Fruit fly (Drosophila melanogaster) whole organism, embryonic: Measurements from ENCODE around the gene Seipin.

Experiments used
- BEAF-32 ChIP-seq: fragments of 200-800 bp; sonication (Bioruptor generic); optimal IDR thresholded peaks from 3 replicates; lab custom pipeline; 2017; ENCODE audit warnings: missing biosample characterization, missing genetic modification characterization, mild to moderate bottlenecking, moderate library complexity, missing genetic modification reagents
- CG10267 ChIP-seq: fragments of 200-800 bp; sonication (Bioruptor generic); optimal IDR thresholded peaks from 2 replicates; lab custom pipeline; 2018; ENCODE audit warnings: missing biosample characterization, mild to moderate bottlenecking, missing genetic modification characterization, moderate library complexity
- CG12236 ChIP-seq: fragments of 200-800 bp; sonication (Bioruptor generic); optimal IDR thresholded peaks from 2 replicates; lab custom pipeline; 2016; ENCODE audit warnings: missing biosample characterization, missing genetic modification characterization
- CG13287 ChIP-seq: fragments of 200-800 bp; sonication (Bioruptor generic); IDR thresholded peaks from 2 replicates; pipeline ENCODE4 v1.3.6; 2022; ENCODE audit warnings: missing biosample characterization, missing genetic modification characterization; ENCODE audit not compliant: partially characterized antibody
- CG14710 ChIP-seq: fragments of 200-800 bp; sonication (Bioruptor generic); optimal IDR thresholded peaks from 3 replicates; lab custom pipeline; 2019; ENCODE audit warnings: missing biosample characterization, mild to moderate bottlenecking, missing genetic modification characterization, moderate library complexity
- CG1602 ChIP-seq: fragments of 200-800 bp; sonication (Bioruptor generic); optimal IDR thresholded peaks from 3 replicates; lab custom pipeline; 2016; ENCODE audit warnings: missing biosample characterization, missing genetic modification characterization
- CG17385 ChIP-seq: fragments of 200-800 bp; sonication (Bioruptor generic); optimal IDR thresholded peaks from 3 replicates; lab custom pipeline; 2018; ENCODE audit warnings: missing biosample characterization, mild to moderate bottlenecking, missing genetic modification characterization
- CG1832 ChIP-seq: fragments of 200-800 bp; sonication (Bioruptor generic); optimal IDR thresholded peaks from 2 replicates; lab custom pipeline; 2017; ENCODE audit warnings: missing biosample characterization, mild to moderate bottlenecking, missing genetic modification characterization, inconsistent platforms
- CG18476 ChIP-seq: fragments of 200-800 bp; sonication (Bioruptor generic); optimal IDR thresholded peaks from 2 replicates; lab custom pipeline; 2016; ENCODE audit warnings: missing biosample characterization, mild to moderate bottlenecking, missing genetic modification characterization
- CG18599 ChIP-seq: fragments of 200-800 bp; sonication (Bioruptor generic); optimal IDR thresholded peaks from 3 replicates; lab custom pipeline; 2017; ENCODE audit warnings: missing biosample characterization, missing genetic modification characterization, mild to moderate bottlenecking, moderate library complexity, missing genetic modification reagents
- CG2116 ChIP-seq: fragments of 200-800 bp; sonication (Bioruptor generic); optimal IDR thresholded peaks from 3 replicates; lab custom pipeline; 2018; ENCODE audit warnings: missing biosample characterization, mild to moderate bottlenecking, missing genetic modification characterization
- CG32772 ChIP-seq: fragments of 200-800 bp; sonication (Bioruptor generic); IDR thresholded peaks from 2 replicates; pipeline ENCODE4 v1.3.6; 2022; ENCODE audit warnings: missing biosample characterization, missing genetic modification characterization
- CG34224 ChIP-seq: fragments of 200-800 bp; sonication (Bioruptor generic); IDR thresholded peaks from 3 replicates; pipeline ENCODE4 v1.3.6; 2022; ENCODE audit warnings: missing biosample characterization, missing genetic modification characterization; ENCODE audit not compliant: partially characterized antibody
- CG3726 ChIP-seq: fragments of 200-800 bp; sonication (Bioruptor generic); IDR thresholded peaks from 3 replicates; pipeline ENCODE4, ENCODE4 v1.3.6; 2022; ENCODE audit warnings: missing biosample characterization, missing genetic modification characterization
- CG3838 ChIP-seq: fragments of 200-800 bp; sonication (Bioruptor generic); optimal IDR thresholded peaks from 3 replicates; lab custom pipeline; 2016; ENCODE audit warnings: missing biosample characterization, missing genetic modification characterization
- CG4328 ChIP-seq: fragments of 200-800 bp; sonication (Bioruptor generic); optimal IDR thresholded peaks from 3 replicates; lab custom pipeline; 2017; ENCODE audit warnings: missing biosample characterization, missing genetic modification reagents, missing genetic modification characterization
- CG4707 ChIP-seq: fragments of 200-800 bp; sonication (Bioruptor generic); optimal IDR thresholded peaks from 2 replicates; lab custom pipeline; 2018; ENCODE audit warnings: missing biosample characterization, mild to moderate bottlenecking, missing genetic modification characterization, moderate library complexity
- Doc2 ChIP-seq: fragments of 200-800 bp; sonication (Bioruptor generic); IDR thresholded peaks from 2 replicates; pipeline ENCODE4 v1.3.6; 2022; ENCODE audit warnings: missing biosample characterization, missing genetic modification characterization
- Doc3 ChIP-seq: fragments of 200-800 bp; sonication (Bioruptor generic); IDR thresholded peaks from 3 replicates; pipeline ENCODE4 v1.3.6; 2022; ENCODE audit warnings: missing biosample characterization, missing genetic modification characterization; ENCODE audit not compliant: partially characterized antibody
- HLHmδ ChIP-seq: fragments of 200-800 bp; sonication (Bioruptor generic); optimal IDR thresholded peaks from 2 replicates; lab custom pipeline; 2018; ENCODE audit warnings: missing biosample characterization, mild to moderate bottlenecking, missing genetic modification characterization, moderate library complexity
- Med ChIP-seq: fragments of 200-800 bp; sonication (Bioruptor generic); peaks from one replicate; lab custom pipeline; 2016; ENCODE audit warnings: missing biosample characterization, missing genetic modification characterization, mild to moderate bottlenecking, inconsistent platforms, moderate library complexity
- Poxn ChIP-seq: fragments of 200-800 bp; sonication (Bioruptor generic); IDR thresholded peaks from 2 replicates; pipeline ENCODE4 v1.3.6; 2022; ENCODE audit warnings: missing biosample characterization, missing genetic modification characterization
- Xbp1 ChIP-seq: fragments of 200-800 bp; sonication (Bioruptor generic); optimal IDR thresholded peaks from 3 replicates; lab custom pipeline; 2016; ENCODE audit warnings: missing biosample characterization, mild to moderate bottlenecking, missing genetic modification characterization
- ap ChIP-seq: fragments of 200-800 bp; sonication (Bioruptor generic); IDR thresholded peaks from 2 replicates; pipeline ENCODE4 v1.3.6; 2022; ENCODE audit warnings: missing biosample characterization, missing genetic modification characterization
- chinmo ChIP-seq: fragments of 200-800 bp; sonication (Bioruptor generic); IDR thresholded peaks from 4 replicates; pipeline ENCODE4 v1.3.6; 2022; ENCODE audit warnings: missing biosample characterization, missing genetic modification characterization; ENCODE audit not compliant: partially characterized antibody
- crc ChIP-seq: fragments of 200-800 bp; sonication (Bioruptor generic); optimal IDR thresholded peaks from 2 replicates; lab custom pipeline; 2016; ENCODE audit warnings: missing biosample characterization, missing genetic modification characterization
- emc ChIP-seq: fragments of 200-800 bp; sonication (Bioruptor generic); optimal IDR thresholded peaks from 2 replicates; lab custom pipeline; 2016; ENCODE audit warnings: missing biosample characterization, missing genetic modification characterization
- en ChIP-seq: fragments of 200-800 bp; sonication (Bioruptor generic); optimal IDR thresholded peaks from 2 replicates; lab custom pipeline; 2016; ENCODE audit warnings: missing biosample characterization, missing genetic modification characterization
- eve ChIP-seq, 2 experiments: fragments of >200 bp; optimal IDR thresholded peaks; 2 replicates each; lab custom pipeline; 2017; ENCODE audit warnings: missing biosample characterization in 2 of 2, missing genetic modification characterization in 2 of 2
- fd102C ChIP-seq: fragments of 200-800 bp; sonication (Bioruptor generic); optimal IDR thresholded peaks from 2 replicates; lab custom pipeline; 2018; ENCODE audit warnings: missing biosample characterization, mild to moderate bottlenecking, missing genetic modification characterization, moderate library complexity
- gem ChIP-seq: fragments of 200-800 bp; sonication (Bioruptor generic); optimal IDR thresholded peaks from 2 replicates; lab custom pipeline; 2019; ENCODE audit warnings: missing biosample characterization, mild to moderate bottlenecking, missing genetic modification characterization, moderate library complexity
- grn ChIP-seq: fragments of 200-800 bp; sonication (Bioruptor generic); optimal IDR thresholded peaks from 3 replicates; lab custom pipeline; 2017; ENCODE audit warnings: missing biosample characterization, missing genetic modification characterization
- gt ChIP-seq: fragments of 200-800 bp; sonication (Bioruptor generic); IDR thresholded peaks from 2 replicates; pipeline ENCODE4 v1.3.6; 2022; ENCODE audit warnings: missing biosample characterization, missing genetic modification characterization
- hbn ChIP-seq: fragments of 200-800 bp; sonication (Bioruptor generic); IDR thresholded peaks from 2 replicates; pipeline ENCODE4 v1.3.6; 2022; ENCODE audit warnings: missing biosample characterization, missing genetic modification characterization; ENCODE audit not compliant: partially characterized antibody
- her ChIP-seq: fragments of 200-800 bp; sonication (Bioruptor generic); optimal IDR thresholded peaks from 2 replicates; lab custom pipeline; 2016; ENCODE audit warnings: missing biosample characterization, missing genetic modification characterization
- lola ChIP-seq, 3 experiments: fragments of >200 bp in 2 of 3; fragments of 200-800 bp in 1 of 3; sonication (Bioruptor generic) in 1 of 3; optimal IDR thresholded peaks; 2 replicates each; lab custom pipeline; 2017 to 2019; ENCODE audit warnings: missing biosample characterization in 3 of 3, missing genetic modification characterization in 3 of 3, mild to moderate bottlenecking in 1 of 3, moderate library complexity in 1 of 3
- nau ChIP-seq: fragments of 200-800 bp; sonication (Bioruptor generic); optimal IDR thresholded peaks from 3 replicates; lab custom pipeline; 2017; ENCODE audit warnings: missing biosample characterization, mild to moderate bottlenecking, missing genetic modification characterization, missing genetic modification reagents
- oc ChIP-seq: fragments of 200-800 bp; sonication (Bioruptor generic); optimal IDR thresholded peaks from 2 replicates; lab custom pipeline; 2018; ENCODE audit warnings: missing biosample characterization, mild to moderate bottlenecking, missing genetic modification characterization, moderate library complexity
- org-1 ChIP-seq: fragments of 200-800 bp; sonication (Bioruptor generic); optimal IDR thresholded peaks from 2 replicates; lab custom pipeline; 2017; ENCODE audit warnings: missing biosample characterization, missing genetic modification characterization
- peb ChIP-seq: fragments of 200-800 bp; sonication (Bioruptor generic); IDR thresholded peaks from 2 replicates; pipeline ENCODE4 v1.3.6; 2022; ENCODE audit warnings: missing biosample characterization, missing genetic modification characterization
- pros ChIP-seq: fragments of 200-800 bp; sonication (Bioruptor generic); optimal IDR thresholded peaks from 3 replicates; lab custom pipeline; 2019; ENCODE audit warnings: missing biosample characterization, mild to moderate bottlenecking, missing genetic modification characterization, moderate library complexity
- ro ChIP-seq: fragments of 200-800 bp; sonication (Bioruptor generic); IDR thresholded peaks from 2 replicates; pipeline ENCODE4 v1.3.6; 2022; ENCODE audit warnings: missing biosample characterization, missing genetic modification characterization
- sens ChIP-seq: fragments of 200-800 bp; sonication (Bioruptor generic); peaks from one replicate; lab custom pipeline; 2016; ENCODE audit warnings: missing biosample characterization, missing genetic modification characterization
- shn ChIP-seq: fragments of 200-800 bp; sonication (Bioruptor generic); optimal IDR thresholded peaks from 3 replicates; lab custom pipeline; 2016; ENCODE audit warnings: missing biosample characterization, missing genetic modification characterization
- sr ChIP-seq: fragments of 200-800 bp; sonication (Bioruptor generic); IDR thresholded peaks from 3 replicates; pipeline ENCODE4 v1.3.6; 2022; ENCODE audit warnings: missing biosample characterization, missing genetic modification characterization
- toy ChIP-seq: fragments of 200-800 bp; sonication (Bioruptor generic); IDR thresholded peaks from 2 replicates; pipeline ENCODE4 v1.3.6; 2022; ENCODE audit warnings: missing biosample characterization, missing genetic modification characterization
- wdn ChIP-seq: fragments of 200-800 bp; sonication (Bioruptor generic); IDR thresholded peaks from 2 replicates; pipeline ENCODE4 v1.3.6; 2022; ENCODE audit warnings: missing biosample characterization, missing genetic modification characterization
- z ChIP-seq: fragments of 200-800 bp; sonication (Bioruptor generic); IDR thresholded peaks from 3 replicates; pipeline ENCODE4 v1.3.6; 2022; ENCODE audit warnings: missing biosample characterization, missing genetic modification characterization
- zen ChIP-seq: fragments of 200-800 bp; sonication (Bioruptor generic); optimal IDR thresholded peaks from 3 replicates; lab custom pipeline; 2018; ENCODE audit warnings: missing biosample characterization, mild to moderate bottlenecking, missing genetic modification characterization, moderate library complexity

Seipin gene

DNA sequence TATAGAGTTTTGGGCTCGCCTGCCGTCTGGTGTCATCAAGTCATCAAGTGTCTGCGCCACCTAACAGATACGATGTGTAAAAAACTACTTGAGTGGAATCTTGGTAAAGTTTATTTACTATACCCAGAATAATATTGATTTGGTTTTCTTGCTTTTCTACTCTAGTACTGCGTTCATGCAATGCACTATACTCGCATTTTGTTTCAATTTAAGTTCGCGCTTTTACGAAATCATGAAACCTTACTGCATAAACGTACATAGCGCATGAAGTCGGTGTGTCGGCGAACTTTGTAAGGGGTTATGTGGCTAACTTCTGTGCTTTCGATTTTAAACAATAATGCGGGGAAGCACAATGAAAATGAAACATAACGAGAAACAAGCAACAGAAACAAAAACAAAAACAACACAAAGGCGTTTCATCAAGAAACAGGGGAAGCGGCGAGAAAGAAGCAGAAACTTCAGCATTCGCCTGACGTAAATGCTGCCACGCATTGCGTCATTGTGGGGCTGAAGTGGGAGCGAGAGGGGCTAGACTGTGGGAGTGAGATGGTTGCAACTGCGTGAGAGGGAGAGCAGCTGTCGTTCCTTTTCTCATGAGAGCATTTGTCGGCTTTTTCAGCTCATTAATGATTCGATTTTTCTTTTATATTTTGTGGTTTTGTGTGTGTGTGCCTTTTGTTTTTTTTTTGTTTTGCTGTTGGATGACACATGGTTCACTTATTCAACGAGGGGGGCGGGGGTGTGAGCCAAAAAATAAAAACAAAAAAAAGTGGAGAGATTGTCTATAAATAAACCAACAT lies 32.7 kb downstream of the Seipin start (continued):
- peak; percentile 41; the same call in 1 of the 3 replicates for TF ChIP-seq CG34224 (GFP tag; lab: Robert Waterston, UW)
- no peak for TF ChIP-seq CG2116 (GFP tag; lab: Kevin White, UChicago)
- TF ChIP-seq nau (GFP tag; lab: Kevin White, UChicago), result peak; percentile 19
- TF ChIP-seq zen (tag; lab: Kevin White, UChicago), result no peak
- peak; percentile 85 for TF ChIP-seq CG1832 (GFP tag; lab: Kevin White, UChicago)
- peak; percentile 41; the same call in 1 of the 2 replicates for TF ChIP-seq CG13287
- TF ChIP-seq toy (GFP tag; lab: Robert Waterston, UW), result no peak
- TF ChIP-seq z (GFP tag; lab: Robert Waterston, UW), result peak; percentile 51; the same call in 1 of the 3 replicates
- TF ChIP-seq CG3726 (GFP tag; lab: Robert Waterston, UW), result no peak
- TF ChIP-seq peb, result no peak
- TF ChIP-seq pros, result peak; percentile 11
- TF ChIP-seq CG1602 (GFP tag; lab: Kevin White, UChicago), result no peak
- TF ChIP-seq shn, result no peak
- TF ChIP-seq CG14710 (tag; lab: Kevin White, UChicago), result no peak
- no peak for TF ChIP-seq fd102C (GFP tag; lab: Kevin White, UChicago)
- no peak for TF ChIP-seq hbn
- peak; percentile 73 for TF ChIP-seq Med (GFP tag; lab: Kevin White, UChicago)
- no peak for TF ChIP-seq Xbp1 (GFP tag; lab: Kevin White, UChicago)
- 0 out of 2 replicates have a peak, but pooled peaks have one; percentile 17 for TF ChIP-seq CG32772 (GFP tag; lab: Robert Waterston, UW)
- no peak for TF ChIP-seq lola (GFP tag; optimal IDR thresholded peaks at IDR 0.05; lab: Kevin White, UChicago)
- TF ChIP-seq CG18599 (GFP tag; lab: Kevin White, UChicago), result no peak
- peak; percentile 65; the same call in 1 of the 3 replicates for TF ChIP-seq sr (GFP tag; lab: Robert Waterston, UW)
- no peak for TF ChIP-seq Poxn (GFP tag; lab: Robert Waterston, UW)
- no peak for TF ChIP-seq emc (GFP tag; lab: Kevin White, UChicago)
- no peak for TF ChIP-seq ap (GFP tag; lab: Robert Waterston, UW)
- TF ChIP-seq CG17385, result peak; percentile 85
- TF ChIP-seq eve (GFP tag; optimal IDR thresholded peaks at IDR 0.05; lab: Kevin White, UChicago), result peak in 1 of 2 experiments; percentile 52
- TF ChIP-seq CG3838 (GFP tag; lab: Kevin White, UChicago), result peak; percentile 74
- peak; percentile 24 for TF ChIP-seq sens (GFP tag; lab: Kevin White, UChicago)
- TF ChIP-seq wdn (GFP tag; lab: Robert Waterston, UW), result no peak
- TF ChIP-seq gem (tag; lab: Kevin White, UChicago), result no peak
- no peak for TF ChIP-seq CG12236 (GFP tag; lab: Kevin White, UChicago)
- TF ChIP-seq grn, result no peak
- TF ChIP-seq CG4328 (GFP tag; lab: Kevin White, UChicago), result no peak
- no peak for TF ChIP-seq CG18476
- TF ChIP-seq CG4707 (GFP tag; lab: Kevin White, UChicago), result no peak
- TF ChIP-seq Doc2 (GFP tag; lab: Robert Waterston, UW), result no peak
- no peak for TF ChIP-seq en (GFP tag; lab: Kevin White, UChicago)
- TF ChIP-seq CG10267 (tag; lab: Kevin White, UChicago), result no peak
- TF ChIP-seq her (GFP tag; lab: Kevin White, UChicago), result no peak
- no peak for TF ChIP-seq oc (tag; lab: Kevin White, UChicago)
- TF ChIP-seq gt, result no peak
- no peak for TF ChIP-seq BEAF-32 (GFP tag; lab: Kevin White, UChicago)
- no peak for TF ChIP-seq Doc3 (GFP tag; lab: Robert Waterston, UW)
- peak; percentile 61 for TF ChIP-seq crc (GFP tag; lab: Kevin White, UChicago)
- TF ChIP-seq org-1 (GFP tag; lab: Kevin White, UChicago), result no peak
- no peak for TF ChIP-seq ro (GFP tag; lab: Robert Waterston, UW)
- peak; percentile 19 for TF ChIP-seq HLHmδ (GFP tag; lab: Kevin White, UChicago)
- peak; percentile 93; the same call in 3 of the 4 replicates for TF ChIP-seq chinmo
